Fruit fly (Drosophila melanogaster) whole organism, embryonic: Measurements from ENCODE around the gene CG8281.

Experiments
- CG10267 ChIP-seq: fragments of 200-800 bp; sonication (Bioruptor generic); optimal IDR thresholded peaks from 2 replicates; lab custom pipeline; 2018; ENCODE audit warnings: missing biosample characterization, mild to moderate bottlenecking, missing genetic modification characterization, moderate library complexity
- CG11093 ChIP-seq: fragments of 200-800 bp; sonication (Bioruptor generic); IDR thresholded peaks from 3 replicates; pipeline ENCODE4 v1.3.6; 2022; ENCODE audit warnings: missing biosample characterization, missing genetic modification characterization
- CG11247 ChIP-seq: fragments of 200-800 bp; sonication (Bioruptor generic); IDR thresholded peaks from 2 replicates; pipeline ENCODE4 v1.3.6; 2022; ENCODE audit warnings: missing biosample characterization, missing genetic modification characterization
- CG12942 ChIP-seq: fragments of 200-800 bp; sonication (Bioruptor generic); optimal IDR thresholded peaks from 3 replicates; lab custom pipeline; 2016; ENCODE audit warnings: missing biosample characterization, missing genetic modification characterization
- CG14050 ChIP-seq: fragments of 200-800 bp; sonication (Bioruptor generic); IDR thresholded peaks from 3 replicates; pipeline ENCODE4 v1.3.6; 2022; ENCODE audit warnings: missing biosample characterization, missing genetic modification characterization
- CG18262 ChIP-seq: fragments of 200-800 bp; optimal IDR thresholded peaks from 3 replicates; lab custom pipeline; 2019; ENCODE audit warnings: missing biosample characterization, mild to moderate bottlenecking, missing genetic modification characterization, moderate library complexity
- CG18619 ChIP-seq: fragments of 200-800 bp; sonication (Bioruptor generic); optimal IDR thresholded peaks from 3 replicates; lab custom pipeline; 2017; ENCODE audit warnings: missing biosample characterization, mild to moderate bottlenecking, missing genetic modification characterization
- CG3726 ChIP-seq: fragments of 200-800 bp; sonication (Bioruptor generic); IDR thresholded peaks from 3 replicates; pipeline ENCODE4, ENCODE4 v1.3.6; 2022; ENCODE audit warnings: missing biosample characterization, missing genetic modification characterization
- CG3838 ChIP-seq: fragments of 200-800 bp; sonication (Bioruptor generic); optimal IDR thresholded peaks from 3 replicates; lab custom pipeline; 2016; ENCODE audit warnings: missing biosample characterization, missing genetic modification characterization
- CG4282 ChIP-seq: fragments of 200-800 bp; sonication (Bioruptor generic); optimal IDR thresholded peaks from 2 replicates; lab custom pipeline; 2016; ENCODE audit warnings: missing biosample characterization, missing genetic modification characterization
- CG4360 ChIP-seq: fragments of 200-800 bp; sonication (Bioruptor generic); IDR thresholded peaks from 2 replicates; pipeline ENCODE4 v1.3.6; 2022; ENCODE audit warnings: missing biosample characterization, missing genetic modification characterization
- CG4617 ChIP-seq: fragments of 200-800 bp; sonication (Bioruptor generic); optimal IDR thresholded peaks from 3 replicates; lab custom pipeline; 2016; ENCODE audit warnings: missing biosample characterization, missing genetic modification characterization, borderline replicate concordance
- CG6813 ChIP-seq: fragments of 200-800 bp; sonication (Bioruptor generic); optimal IDR thresholded peaks from 2 replicates; lab custom pipeline; 2017; ENCODE audit warnings: missing biosample characterization, missing genetic modification characterization, mild to moderate bottlenecking, moderate library complexity, missing genetic modification reagents
- CG8924 ChIP-seq: fragments of 200-800 bp; optimal IDR thresholded peaks from 3 replicates; lab custom pipeline; 2019; ENCODE audit warnings: missing biosample characterization, mild to moderate bottlenecking, missing genetic modification characterization, moderate library complexity
- D ChIP-seq, 2 experiments: fragments of 200-800 bp in 1 of 2; fragments of >200 bp in 1 of 2; sonication (Bioruptor generic) in 1 of 2; optimal IDR thresholded peaks; 2 replicates in 1 of 2; 3 replicates in 1 of 2; lab custom pipeline; 2017; ENCODE audit warnings: mild to moderate bottlenecking in 1 of 2, missing biosample characterization in 1 of 2, missing genetic modification characterization in 1 of 2, missing genetic modification reagents in 1 of 2
- Hey ChIP-seq: fragments of 200-800 bp; sonication (Bioruptor generic); optimal IDR thresholded peaks from 3 replicates; lab custom pipeline; 2018; ENCODE audit warnings: missing biosample characterization, mild to moderate bottlenecking, missing genetic modification characterization
- Hr39 ChIP-seq: fragments of >200 bp; optimal IDR thresholded peaks from 2 replicates; lab custom pipeline; 2017
- Lim3 ChIP-seq: fragments of 200-800 bp; sonication (Bioruptor generic); IDR thresholded peaks from 2 replicates; pipeline ENCODE4 v1.3.6; 2022; ENCODE audit warnings: missing biosample characterization, missing genetic modification characterization
- Med ChIP-seq: fragments of 200-800 bp; sonication (Bioruptor generic); peaks from one replicate; lab custom pipeline; 2016; ENCODE audit warnings: missing biosample characterization, missing genetic modification characterization, mild to moderate bottlenecking, inconsistent platforms, moderate library complexity
- Nf-YB ChIP-seq: fragments of 200-800 bp; sonication (Bioruptor generic); optimal IDR thresholded peaks from 3 replicates; lab custom pipeline; 2019; ENCODE audit warnings: missing biosample characterization, mild to moderate bottlenecking, missing genetic modification characterization, moderate library complexity
- Nf-YC ChIP-seq: fragments of 200-800 bp; optimal IDR thresholded peaks from 3 replicates; lab custom pipeline; 2019; ENCODE audit warnings: missing biosample characterization, mild to moderate bottlenecking, missing genetic modification characterization, moderate library complexity
- Sox100B ChIP-seq: fragments of 200-800 bp; sonication (Bioruptor generic); optimal IDR thresholded peaks from 3 replicates; lab custom pipeline; 2018; ENCODE audit warnings: missing biosample characterization, mild to moderate bottlenecking, missing genetic modification characterization
- Stat92E ChIP-seq, 3 experiments: fragments of >200 bp in 2 of 3; fragments of 200-800 bp in 1 of 3; sonication (Bioruptor generic) in 1 of 3; optimal IDR thresholded peaks; 2 replicates each; lab custom pipeline; 2017 to 2019; ENCODE audit warnings: missing biosample characterization in 3 of 3, missing genetic modification characterization in 3 of 3, mild to moderate bottlenecking in 1 of 3, moderate library complexity in 1 of 3
- br ChIP-seq: fragments of >200 bp; optimal IDR thresholded peaks from 2 replicates; lab custom pipeline; 2017
- bsh ChIP-seq, 2 experiments: fragments of 200-800 bp; sonication (Bioruptor generic); optimal IDR thresholded peaks; 2 replicates each; lab custom pipeline; 2017 to 2018; ENCODE audit warnings: mild to moderate bottlenecking in 2 of 2, missing biosample characterization in 2 of 2, missing genetic modification characterization in 2 of 2, moderate library complexity in 1 of 2
- dm ChIP-seq: fragments of 200-800 bp; sonication (Bioruptor generic); optimal IDR thresholded peaks from 3 replicates; lab custom pipeline; 2016; ENCODE audit warnings: missing biosample characterization, missing genetic modification characterization
- dpn ChIP-seq, 2 experiments: fragments of 200-800 bp; sonication (Bioruptor generic); optimal IDR thresholded peaks; 3 replicates each; lab custom pipeline; 2016; ENCODE audit warnings: missing biosample characterization in 2 of 2, missing genetic modification characterization in 2 of 2
- en ChIP-seq: fragments of 200-800 bp; sonication (Bioruptor generic); optimal IDR thresholded peaks from 2 replicates; lab custom pipeline; 2016; ENCODE audit warnings: missing biosample characterization, missing genetic modification characterization
- exex ChIP-seq: fragments of 200-800 bp; sonication (Bioruptor generic); optimal IDR thresholded peaks from 4 replicates; lab custom pipeline; 2018; ENCODE audit warnings: missing biosample characterization, mild to moderate bottlenecking, missing genetic modification characterization, moderate library complexity
- gcm ChIP-seq: fragments of 200-800 bp; sonication (Bioruptor generic); optimal IDR thresholded peaks from 2 replicates; lab custom pipeline; 2019; ENCODE audit warnings: missing biosample characterization, mild to moderate bottlenecking, missing genetic modification characterization, moderate library complexity
- gro ChIP-seq: fragments of 200-800 bp; sonication (Bioruptor generic); optimal IDR thresholded peaks from 2 replicates; lab custom pipeline; 2016; ENCODE audit warnings: missing biosample characterization, missing genetic modification characterization
- hb ChIP-seq: fragments of 200-800 bp; sonication (Bioruptor generic); IDR thresholded peaks from 3 replicates; pipeline ENCODE4 v1.3.6; 2022; ENCODE audit warnings: missing biosample characterization, missing genetic modification characterization; ENCODE audit not compliant: partially characterized antibody
- hbn ChIP-seq: fragments of 200-800 bp; sonication (Bioruptor generic); IDR thresholded peaks from 2 replicates; pipeline ENCODE4 v1.3.6; 2022; ENCODE audit warnings: missing biosample characterization, missing genetic modification characterization; ENCODE audit not compliant: partially characterized antibody
- hkb ChIP-seq, 2 experiments: fragments of 200-800 bp in 1 of 2; fragments of >200 bp in 1 of 2; sonication (Bioruptor generic) in 1 of 2; IDR thresholded peaks in 1 of 2; optimal IDR thresholded peaks in 1 of 2; 2 replicates each; pipeline versions ENCODE4 v1.3.6 to Lab custom; 2017 to 2022; ENCODE audit warnings: missing biosample characterization in 1 of 2, missing genetic modification characterization in 1 of 2
- inv ChIP-seq: fragments of 200-800 bp; sonication (Bioruptor generic); IDR thresholded peaks from 2 replicates; pipeline ENCODE4 v1.3.6; 2022; ENCODE audit warnings: missing biosample characterization, missing genetic modification characterization; ENCODE audit not compliant: partially characterized antibody
- kni ChIP-seq: fragments of 200-800 bp; sonication (Bioruptor generic); optimal IDR thresholded peaks from 3 replicates; lab custom pipeline; 2017; ENCODE audit warnings: mild to moderate bottlenecking, missing biosample characterization, missing genetic modification reagents, missing genetic modification characterization
- pros ChIP-seq: fragments of 200-800 bp; sonication (Bioruptor generic); optimal IDR thresholded peaks from 3 replicates; lab custom pipeline; 2019; ENCODE audit warnings: missing biosample characterization, mild to moderate bottlenecking, missing genetic modification characterization, moderate library complexity
- repo ChIP-seq: fragments of 200-800 bp; sonication (Bioruptor generic); optimal IDR thresholded peaks from 2 replicates; lab custom pipeline; 2016; ENCODE audit warnings: missing biosample characterization, missing genetic modification characterization
- row ChIP-seq: fragments of 200-800 bp; sonication (Bioruptor generic); IDR thresholded peaks from 3 replicates; pipeline ENCODE4 v1.3.6; 2022; ENCODE audit warnings: missing biosample characterization, missing genetic modification characterization
- run ChIP-seq: fragments of 200-800 bp; sonication (Bioruptor generic); optimal IDR thresholded peaks from 3 replicates; lab custom pipeline; 2018; ENCODE audit warnings: missing biosample characterization, mild to moderate bottlenecking, missing genetic modification characterization
- seq ChIP-seq: fragments of 200-800 bp; sonication (Bioruptor generic); IDR thresholded peaks from 2 replicates; pipeline ENCODE4 v1.3.6; 2022; ENCODE audit warnings: missing biosample characterization, missing genetic modification characterization
- shn ChIP-seq: fragments of 200-800 bp; sonication (Bioruptor generic); optimal IDR thresholded peaks from 3 replicates; lab custom pipeline; 2016; ENCODE audit warnings: missing biosample characterization, missing genetic modification characterization
- sima ChIP-seq: fragments of 200-800 bp; sonication (Bioruptor generic); optimal IDR thresholded peaks from 2 replicates; lab custom pipeline; 2016; ENCODE audit warnings: missing biosample characterization, missing genetic modification characterization
- sob ChIP-seq: fragments of 200-800 bp; sonication (Bioruptor generic); IDR thresholded peaks from 2 replicates; pipeline ENCODE4 v1.3.6; 2022; ENCODE audit warnings: missing biosample characterization, missing genetic modification characterization
- ssp ChIP-seq: fragments of 200-800 bp; sonication (Bioruptor generic); IDR thresholded peaks from 2 replicates; pipeline ENCODE4 v1.3.6; 2022; ENCODE audit warnings: missing biosample characterization, missing genetic modification characterization
- tin ChIP-seq: fragments of 200-800 bp; sonication (Bioruptor generic); optimal IDR thresholded peaks from 3 replicates; lab custom pipeline; 2016; ENCODE audit warnings: missing biosample characterization, missing genetic modification characterization
- tll ChIP-seq, 2 experiments: fragments of 200-800 bp in 1 of 2; fragments of >200 bp in 1 of 2; sonication (Bioruptor generic) in 1 of 2; optimal IDR thresholded peaks; 2 replicates each; lab custom pipeline; 2017 to 2019; ENCODE audit warnings: missing biosample characterization in 2 of 2, missing genetic modification characterization in 2 of 2, mild to moderate bottlenecking in 1 of 2, moderate library complexity in 1 of 2
- vfl ChIP-seq: fragments of 200-800 bp; sonication (Bioruptor generic); optimal IDR thresholded peaks from 2 replicates; lab custom pipeline; 2016; ENCODE audit warnings: missing biosample characterization, missing genetic modification characterization
- zen ChIP-seq: fragments of 200-800 bp; sonication (Bioruptor generic); optimal IDR thresholded peaks from 3 replicates; lab custom pipeline; 2018; ENCODE audit warnings: missing biosample characterization, mild to moderate bottlenecking, missing genetic modification characterization, moderate library complexity

The CG8281 gene

dm6 chr3L:7953728-7954127, 41.5 kb downstream of the CG8281 start (continued):
- TF ChIP-seq D (optimal IDR thresholded peaks at IDR 0.05; lab: Kevin White, UChicago), result no peak
- peak; percentile 37 for TF ChIP-seq D (GFP tag; optimal IDR thresholded peaks at IDR 0.05; lab: Kevin White, UChicago)
- TF ChIP-seq CG18262 (tag; lab: Kevin White, UChicago), result peak; percentile 67
- no peak for TF ChIP-seq hkb (optimal IDR thresholded peaks at IDR 0.05; lab: Kevin White, UChicago)
- no peak for TF ChIP-seq hkb (GFP tag; IDR thresholded peaks at IDR 0.05; lab: Robert Waterston, UW)
- peak in 1 of 2 experiments; percentile 17 for TF ChIP-seq bsh (GFP tag; optimal IDR thresholded peaks at IDR 0.05; lab: Kevin White, UChicago)
- peak; percentile 37 for TF ChIP-seq CG10267
- TF ChIP-seq row, result peak; percentile 33; the same call in 1 of the 3 replicates

dm6 chr3L:7954967-7955366, 42.7 kb downstream of the CG8281 start:
- TF ChIP-seq gro, result no peak
- no peak for TF ChIP-seq dpn (GFP tag; optimal IDR thresholded peaks at IDR 0.05; lab: Kevin White, UChicago)
- TF ChIP-seq Stat92E (GFP tag; optimal IDR thresholded peaks at IDR 0.05; lab: Kevin White, UChicago), result no peak
- TF ChIP-seq Lim3 (GFP tag; lab: Robert Waterston, UW), result peak; percentile 39; the same call in 1 of the 2 replicates
- TF ChIP-seq Sox100B (GFP tag; lab: Kevin White, UChicago), result no peak
- no peak for TF ChIP-seq CG18619 (GFP tag; lab: Kevin White, UChicago)
- no peak for TF ChIP-seq hbn (GFP tag; lab: Robert Waterston, UW)
- TF ChIP-seq CG4360, result peak; percentile 34; the same call in 1 of the 2 replicates
- TF ChIP-seq vfl (GFP tag; lab: Kevin White, UChicago), result no peak
- TF ChIP-seq seq, result peak; percentile 62; the same call in 1 of the 2 replicates
- no peak for TF ChIP-seq inv
- peak; percentile 71 for TF ChIP-seq Nf-YB
- TF ChIP-seq CG3838, result no peak
- TF ChIP-seq ssp (GFP tag; lab: Robert Waterston, UW), result no peak
- TF ChIP-seq shn, result no peak
- TF ChIP-seq kni, result peak; percentile 34
- TF ChIP-seq Hr39 (lab: Kevin White, UChicago), result peak; percentile 10
- no peak for TF ChIP-seq br
- no peak for TF ChIP-seq run (tag; lab: Kevin White, UChicago)
- TF ChIP-seq CG6813, result no peak
- peak; percentile 20 for TF ChIP-seq Med (GFP tag; lab: Kevin White, UChicago)
- TF ChIP-seq CG12942 (GFP tag; lab: Kevin White, UChicago), result no peak
- TF ChIP-seq Nf-YC (tag; lab: Kevin White, UChicago), result peak; percentile 87
- TF ChIP-seq dm, result no peak
- TF ChIP-seq en, result no peak
- TF ChIP-seq tll (GFP tag; optimal IDR thresholded peaks at IDR 0.05; lab: Kevin White, UChicago), result no peak
- TF ChIP-seq exex (tag; lab: Kevin White, UChicago), result peak; percentile 57
- TF ChIP-seq hb, result no peak
- no peak for TF ChIP-seq Hey (tag; lab: Kevin White, UChicago)
- no peak for TF ChIP-seq sima (GFP tag; lab: Kevin White, UChicago)
- peak; percentile 66 for TF ChIP-seq gcm
- peak; percentile 87 for TF ChIP-seq pros
- no peak for TF ChIP-seq sob
- no peak for TF ChIP-seq CG4617 (GFP tag; lab: Kevin White, UChicago)
- TF ChIP-seq CG3726 (GFP tag; lab: Robert Waterston, UW), result no peak
- TF ChIP-seq CG14050 (GFP tag; lab: Robert Waterston, UW), result no peak
- TF ChIP-seq CG8924 (tag; lab: Kevin White, UChicago), result no peak
- TF ChIP-seq CG4282 (GFP tag; lab: Kevin White, UChicago), result no peak
- TF ChIP-seq CG11247 (GFP tag; lab: Robert Waterston, UW), result 0 out of 2 replicates have a peak, but pooled peaks have one; percentile 9
- no peak for TF ChIP-seq repo (GFP tag; lab: Kevin White, UChicago)
- no peak for TF ChIP-seq zen (tag; lab: Kevin White, UChicago)
- TF ChIP-seq CG11093 (GFP tag; lab: Robert Waterston, UW), result no peak
- TF ChIP-seq tin, result no peak
